Worm (Caenorhabditis elegans) whole organism, L3 larva: ENCODE results near the gene acy-4.

Experiments used
- elt-2 ChIP-seq: sonication (generic microtip); optimal IDR thresholded peaks from 2 replicates; lab custom pipeline; 2016; ENCODE audit warnings: missing genetic modification reagents, mild to moderate bottlenecking, missing genetic modification characterization, missing compliant biosample characterization
- lin-15B ChIP-seq: fragments of 150-350 bp; optimal IDR thresholded peaks from 2 replicates; lab custom pipeline; 2014; ENCODE audit warnings: missing biosample characterization, missing genetic modification characterization
- lin-39 ChIP-seq: fragments of 150-350 bp; optimal IDR thresholded peaks from 2 replicates; lab custom pipeline; 2018; ENCODE audit warnings: missing biosample characterization, missing genetic modification reagents, missing genetic modification characterization
- nhr-28 ChIP-seq: fragments of 150-350 bp; optimal IDR thresholded peaks from 2 replicates; lab custom pipeline; 2014; ENCODE audit warnings: missing biosample characterization, missing genetic modification characterization
- nhr-76 ChIP-seq: fragments of 150-350 bp; sonication (generic microtip); optimal IDR thresholded peaks from 5 replicates; lab custom pipeline; 2014; ENCODE audit warnings: missing biosample characterization, missing genetic modification characterization
- unc-39 ChIP-seq: sonication (generic microtip); optimal IDR thresholded peaks from 4 replicates; lab custom pipeline; 2017; ENCODE audit warnings: missing biosample characterization, missing genetic modification characterization
- unc-62 ChIP-seq: fragments of 150-350 bp; sonication (generic microtip); optimal IDR thresholded peaks from 4 replicates; lab custom pipeline; 2014; ENCODE audit warnings: missing biosample characterization, missing genetic modification reagents, missing genetic modification characterization
- ztf-11 ChIP-seq: fragments of 150-350 bp; optimal IDR thresholded peaks from 2 replicates; lab custom pipeline; 2014; ENCODE audit warnings: missing biosample characterization, missing genetic modification characterization

DNA sequence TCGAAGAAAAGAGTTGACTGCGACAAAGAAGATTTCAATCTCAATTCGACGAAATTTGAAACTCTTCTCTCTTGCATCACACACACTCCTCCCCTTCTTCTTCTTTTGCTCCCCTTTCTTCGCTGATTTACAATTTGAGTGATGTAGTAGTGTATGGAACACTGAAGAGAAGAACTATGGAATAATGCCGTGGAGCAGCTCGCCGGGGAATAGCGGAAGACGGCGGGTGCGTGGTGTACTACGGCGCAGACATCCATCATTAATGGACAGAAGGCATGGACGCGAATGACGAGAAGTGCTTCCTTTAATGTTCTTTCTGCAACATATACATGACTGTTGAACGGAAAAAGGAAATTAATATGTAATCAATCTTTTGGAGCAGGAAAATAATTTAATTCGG is 47.8 kb downstream of the acy-4 start:
- TF ChIP-seq elt-2 (tag; lab: Kevin White, UChicago) (no peak), lin-39 (peak; percentile 71), unc-39 (no peak), nhr-28 (no peak), unc-62 (GFP tag; lab: Kevin White, UChicago) (no peak), lin-15B (no peak), nhr-76 (tag; lab: Kevin White, UChicago) (no peak), ztf-11 (tag; lab: Kevin White, UChicago) (no peak)
